Worm (Caenorhabditis elegans) whole organism, midembryonic: ENCODE results near the gene Y73B3A.11.
"Not testable (repeated sequence)": the region's sequence is repeated elsewhere in the genome, so short reads cannot be mapped to it uniquely, and the experiment has no call there.

Experiments used
- flt-1 ChIP-seq: fragments of 200-800 bp; sonication (Bioruptor generic); IDR thresholded peaks from 2 replicates; pipeline ENCODE4 v1.3.6; 2022; ENCODE audit warnings: missing genetic modification characterization, missing compliant biosample characterization
- ztf-29 ChIP-seq: fragments of 200-800 bp; sonication (Bioruptor generic); IDR thresholded peaks from 2 replicates; pipeline ENCODE4 v1.3.6; 2022; ENCODE audit warnings: missing genetic modification reagents, missing genetic modification characterization, missing compliant biosample characterization

ce11 chrX:183572-183971 lies 35.6 kb downstream of the Y73B3A.11 start:
- TF ChIP-seq flt-1; ztf-29 (GFP tag; lab: Robert Waterston, UW): not testable (repeated sequence)
